Fruit fly (Drosophila melanogaster): ENCODE measurements around the gene Saf6.

Saf6 gene

DNA sequence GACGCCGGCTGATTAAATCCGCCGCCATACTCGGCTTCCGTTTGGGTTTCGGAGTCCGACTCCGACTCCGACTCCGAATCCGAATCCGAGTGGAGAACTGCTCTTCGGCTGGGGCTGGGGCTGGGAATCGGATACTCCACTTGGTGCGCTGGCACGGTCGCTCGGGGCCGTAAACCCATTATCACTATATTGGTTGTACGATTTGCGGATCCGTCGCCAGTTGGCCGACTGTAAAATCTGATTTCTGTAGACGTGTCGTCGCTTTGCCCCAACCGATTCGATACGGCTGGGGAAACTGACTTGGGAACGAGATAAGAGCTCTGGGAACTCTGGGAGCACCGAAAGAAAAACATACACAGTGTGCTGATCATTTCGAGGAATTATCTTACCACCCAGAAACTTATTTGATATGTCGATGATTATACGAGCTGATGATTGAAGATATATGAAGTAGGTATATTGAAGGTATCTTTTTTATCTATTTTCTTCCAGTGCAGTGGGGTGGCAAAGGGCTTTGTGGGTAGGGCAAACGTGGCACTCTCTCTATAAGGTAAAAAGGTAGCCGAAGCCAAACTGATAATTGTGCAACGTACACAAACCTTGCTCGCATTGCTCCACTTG lies 42.3 kb upstream of the Saf6 start (continued):
- TF ChIP-seq sug (tag; optimal IDR thresholded peaks at IDR 0.05) = peak; percentile 82
- TF ChIP-seq sob (GFP tag; IDR thresholded peaks at IDR 0.05) = no peak
- TF ChIP-seq row (GFP tag; IDR thresholded peaks at IDR 0.05) = peak; percentile 86
- TF ChIP-seq nau (GFP tag; optimal IDR thresholded peaks at IDR 0.05) = no peak
- peak; percentile 8 for TF ChIP-seq NK7.1 (GFP tag; optimal IDR thresholded peaks at IDR 0.05)
- peak; percentile 29 for TF ChIP-seq Meics (GFP tag; optimal IDR thresholded peaks at IDR 0.05)
- TF ChIP-seq dmrt11E (tag; optimal IDR thresholded peaks at IDR 0.05) = peak; percentile 25
- no peak for TF ChIP-seq klu (GFP tag; IDR thresholded peaks at IDR 0.05)
- no peak for TF ChIP-seq lov (optimal IDR thresholded peaks at IDR 0.05)
- TF ChIP-seq lov (GFP tag; IDR thresholded peaks at IDR 0.05) = no peak
- TF ChIP-seq CG10959 (GFP tag; IDR thresholded peaks at IDR 0.05) = no peak
- TF ChIP-seq tin (GFP tag; optimal IDR thresholded peaks at IDR 0.05) = peak; percentile 23
- peak; percentile 57 for TF ChIP-seq chn (GFP tag; optimal IDR thresholded peaks at IDR 0.05)
- TF ChIP-seq CG2202 (tag; optimal IDR thresholded peaks at IDR 0.05) = no peak
- no peak for TF ChIP-seq pfk (GFP tag; optimal IDR thresholded peaks at IDR 0.05)
- TF ChIP-seq vfl (GFP tag; optimal IDR thresholded peaks at IDR 0.05) = peak; percentile 1
- no peak for TF ChIP-seq Scr (GFP tag; IDR thresholded peaks at IDR 0.05; ENCODE audit: partially characterized antibody)
- TF ChIP-seq fd102C (GFP tag; optimal IDR thresholded peaks at IDR 0.05) = no peak
- no peak; the same call in 1 of the 2 replicates for TF ChIP-seq Lim3 (GFP tag; IDR thresholded peaks at IDR 0.05)
- TF ChIP-seq zf30C (GFP tag; optimal IDR thresholded peaks at IDR 0.05) = peak; percentile 40
- TF ChIP-seq cwo (GFP tag; optimal IDR thresholded peaks at IDR 0.05) = peak; percentile 27
- TF ChIP-seq CG33213 (GFP tag; optimal IDR thresholded peaks at IDR 0.05) = peak; percentile 4
- no peak for TF ChIP-seq Jarid2 (GFP tag; optimal IDR thresholded peaks at IDR 0.05)
- peak; percentile 20 for TF ChIP-seq eyg (GFP tag; optimal IDR thresholded peaks at IDR 0.05)
- peak; percentile 11 for TF ChIP-seq Myb (GFP tag; optimal IDR thresholded peaks at IDR 0.05)
- TF ChIP-seq ci (GFP tag; IDR thresholded peaks at IDR 0.05) = peak; percentile 93
- no peak for TF ChIP-seq toy (GFP tag; IDR thresholded peaks at IDR 0.05)
- no peak for TF ChIP-seq CG8765 (GFP tag; IDR thresholded peaks at IDR 0.05)
- TF ChIP-seq HLH4C (GFP tag; IDR thresholded peaks at IDR 0.05; ENCODE audit: partially characterized antibody) = no peak
- peak; percentile 41; the same call in 1 of the 2 replicates for TF ChIP-seq H2.0 (GFP tag; IDR thresholded peaks at IDR 0.05)
- no peak for TF ChIP-seq Usf (GFP tag; optimal IDR thresholded peaks at IDR 0.05)
- no peak for TF ChIP-seq Stat92E (GFP tag; optimal IDR thresholded peaks at IDR 0.05)
- peak; percentile 48 for TF ChIP-seq Atf3 (GFP tag; optimal IDR thresholded peaks at IDR 0.05)
- no peak for TF ChIP-seq Spps (tag; optimal IDR thresholded peaks at IDR 0.05)
- TF ChIP-seq CrebB (tag; optimal IDR thresholded peaks at IDR 0.05) = peak; percentile 16
- no peak for TF ChIP-seq D (optimal IDR thresholded peaks at IDR 0.05)
- TF ChIP-seq D (GFP tag; optimal IDR thresholded peaks at IDR 0.05) = peak; percentile 41
- TF ChIP-seq Nf-YA (GFP tag; IDR thresholded peaks at IDR 0.05) = 0 out of 2 replicates have a peak, but pooled peaks have one; percentile 22
- peak; percentile 37 for TF ChIP-seq CG8944 (GFP tag; optimal IDR thresholded peaks at IDR 0.05)
- TF ChIP-seq CG31224 (GFP tag; IDR thresholded peaks at IDR 0.05) = peak; percentile 36; the same call in 1 of the 2 replicates
- peak; percentile 38 for TF ChIP-seq CG12104 (GFP tag; optimal IDR thresholded peaks at IDR 0.05)
- peak; percentile 47; the same call in 1 of the 2 replicates for TF ChIP-seq E2f2 (GFP tag; IDR thresholded peaks at IDR 0.05)
- TF ChIP-seq Sox102F (GFP tag; optimal IDR thresholded peaks at IDR 0.05) = peak; percentile 82
- peak; percentile 31 for TF ChIP-seq Chrac-16 (GFP tag; optimal IDR thresholded peaks at IDR 0.05)
- no peak for TF ChIP-seq CG2129 (GFP tag; IDR thresholded peaks at IDR 0.05; ENCODE audit: partially characterized antibody)
- peak; percentile 72 for TF ChIP-seq CG17385 (GFP tag; optimal IDR thresholded peaks at IDR 0.05)
- TF ChIP-seq CG17612 (GFP tag; IDR thresholded peaks at IDR 0.05) = no peak
- no peak for TF ChIP-seq CG13775 (GFP tag; optimal IDR thresholded peaks at IDR 0.05)
- TF ChIP-seq br (optimal IDR thresholded peaks at IDR 0.05) = no peak
- TF ChIP-seq Adf1 (GFP tag; IDR thresholded peaks at IDR 0.05) = no peak
- TF ChIP-seq CTCF (GFP tag; optimal IDR thresholded peaks at IDR 0.05) = no peak
- peak; percentile 16 for TF ChIP-seq fu2 (GFP tag; optimal IDR thresholded peaks at IDR 0.05)
